Fruit fly (Drosophila melanogaster): ENCODE data around the gene mthl15.
A peak's percentile ranks its signal among the peaks of the same experiment; 100 is the strongest.

Gene mthl15

dm6 chr2L:10232152-10232816 is 5.8 kb downstream of the mthl15 start, which contains the start of gene eEF1delta:
TSS of gene eEF1delta (plus strand) at chr2L:10232507.
- TF ChIP-seq Clk (GFP tag; optimal IDR thresholded peaks at IDR 0.05) (no peak), CG14711 (tag; optimal IDR thresholded peaks at IDR 0.05) (no peak), CG7045 (GFP tag; optimal IDR thresholded peaks at IDR 0.05) (no peak), bab1 (GFP tag; optimal IDR thresholded peaks at IDR 0.05) (peak; percentile 18), pad (GFP tag; optimal IDR thresholded peaks at IDR 0.05) (no peak), cic (GFP tag; optimal IDR thresholded peaks at IDR 0.05) (no peak), cnc (optimal IDR thresholded peaks at IDR 0.05) (peak in 1 of 2 experiments; percentile 3), CG11617 (GFP tag; optimal IDR thresholded peaks at IDR 0.05) (peak; percentile 47), CG12768 (GFP tag; optimal IDR thresholded peaks at IDR 0.05) (no peak), Mnt (GFP tag; optimal IDR thresholded peaks at IDR 0.05) (peak; percentile 68)

DNA sequence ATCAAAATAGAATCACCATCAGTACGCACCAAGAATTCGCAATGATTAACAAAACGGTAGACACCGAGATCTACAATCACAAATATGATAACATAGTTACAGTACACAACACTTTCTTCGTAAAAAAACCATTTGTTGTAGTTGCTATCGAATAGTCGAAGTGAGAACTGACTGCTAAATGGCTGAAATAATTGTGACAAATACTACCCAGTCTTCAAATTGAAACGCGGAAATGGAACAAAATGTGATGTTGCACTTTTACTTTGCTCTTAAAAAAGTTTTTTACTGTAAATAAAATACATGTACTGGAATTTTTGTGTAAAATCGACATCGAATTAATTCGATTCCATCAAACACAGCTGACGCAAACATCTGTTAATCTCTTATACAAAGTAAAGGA is 6.6 kb downstream of the mthl15 start, which contains the start of gene ova:
Gene ova (minus strand): TSS at position 183 of the 400 bp plus-strand sequence.
- TF ChIP-seq toe (GFP tag; optimal IDR thresholded peaks at IDR 0.05), result no peak

dm6 chr2L:10231092-10231494 is 7.0 kb downstream of the mthl15 start:
- no peak for TF ChIP-seq Mnt (GFP tag; optimal IDR thresholded peaks at IDR 0.05)
- TF ChIP-seq CG11617 (GFP tag; optimal IDR thresholded peaks at IDR 0.05), result peak; percentile 2
- peak; percentile 71 for TF ChIP-seq bab1 (GFP tag; optimal IDR thresholded peaks at IDR 0.05)
- no peak for TF ChIP-seq CG14711 (tag; optimal IDR thresholded peaks at IDR 0.05)
- TF ChIP-seq cnc (optimal IDR thresholded peaks at IDR 0.05), result no peak
- TF ChIP-seq toe (GFP tag; optimal IDR thresholded peaks at IDR 0.05), result no peak
- TF ChIP-seq Crg-1 (GFP tag; optimal IDR thresholded peaks at IDR 0.05), result no peak

DNA sequence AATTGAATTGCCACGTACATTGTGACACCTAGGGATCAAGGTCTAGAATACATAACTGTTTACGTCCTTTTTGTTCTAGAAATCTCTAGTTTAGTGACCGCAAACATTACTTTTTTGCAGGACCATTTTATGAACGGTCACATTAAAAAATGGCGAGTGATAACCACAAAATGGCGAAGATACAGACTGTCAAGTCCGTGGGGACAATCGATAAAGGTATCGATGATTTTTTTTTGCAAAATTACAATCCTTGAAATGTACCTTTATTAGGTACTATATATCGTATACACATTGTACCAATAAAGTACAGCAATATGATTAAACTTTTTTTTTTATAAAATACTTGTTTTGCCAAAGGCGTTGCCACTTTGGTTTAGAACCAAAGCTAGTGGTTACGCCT is 7.7 kb downstream of the mthl15 start:
- TF ChIP-seq Clk (GFP tag; optimal IDR thresholded peaks at IDR 0.05) (no peak), kay (GFP tag; ENCODE audit: borderline replicate concordance) (peak; percentile 84)

- TF ChIP-seq Mnt (GFP tag; optimal IDR thresholded peaks at IDR 0.05) (peak; percentile 40), Hr96 (GFP tag; optimal IDR thresholded peaks at IDR 0.05) (no peak), CG5204 (GFP tag; optimal IDR thresholded peaks at IDR 0.05) (no peak), CG1620 (GFP tag; optimal IDR thresholded peaks at IDR 0.05) (peak; percentile 26), CG11617 (GFP tag; optimal IDR thresholded peaks at IDR 0.05) (peak; percentile 17), kay (GFP tag; ENCODE audit: borderline replicate concordance) (no peak), tj (GFP tag; optimal IDR thresholded peaks at IDR 0.05) (peak; percentile 19), pad (GFP tag; optimal IDR thresholded peaks at IDR 0.05) (peak; percentile 14), Clk (GFP tag; optimal IDR thresholded peaks at IDR 0.05) (no peak), Crg-1 (GFP tag; optimal IDR thresholded peaks at IDR 0.05) (peak; percentile 33), CG14711 (tag; optimal IDR thresholded peaks at IDR 0.05) (peak; percentile 14), CG7101 (tag; optimal IDR thresholded peaks at IDR 0.05) (peak; percentile 29), bab1 (GFP tag; optimal IDR thresholded peaks at IDR 0.05) (peak; percentile 48), CG12768 (GFP tag; optimal IDR thresholded peaks at IDR 0.05) (peak; percentile 2), CG33017 (tag; optimal IDR thresholded peaks at IDR 0.05) (no peak)
Observed at dm6 chr2L:10226724-10227407, 11.3 kb downstream of the mthl15 start, which contains the start of gene CG5708. TSS of gene CG5708 (minus strand) at chr2L:10226808.

- peak; percentile 80 for TF ChIP-seq kay (GFP tag; ENCODE audit: borderline replicate concordance)
- TF ChIP-seq pad (GFP tag; optimal IDR thresholded peaks at IDR 0.05), result no peak
Observed at dm6 chr2L:10226213-10226723, 11.8 kb downstream of the mthl15 start.

DNA sequence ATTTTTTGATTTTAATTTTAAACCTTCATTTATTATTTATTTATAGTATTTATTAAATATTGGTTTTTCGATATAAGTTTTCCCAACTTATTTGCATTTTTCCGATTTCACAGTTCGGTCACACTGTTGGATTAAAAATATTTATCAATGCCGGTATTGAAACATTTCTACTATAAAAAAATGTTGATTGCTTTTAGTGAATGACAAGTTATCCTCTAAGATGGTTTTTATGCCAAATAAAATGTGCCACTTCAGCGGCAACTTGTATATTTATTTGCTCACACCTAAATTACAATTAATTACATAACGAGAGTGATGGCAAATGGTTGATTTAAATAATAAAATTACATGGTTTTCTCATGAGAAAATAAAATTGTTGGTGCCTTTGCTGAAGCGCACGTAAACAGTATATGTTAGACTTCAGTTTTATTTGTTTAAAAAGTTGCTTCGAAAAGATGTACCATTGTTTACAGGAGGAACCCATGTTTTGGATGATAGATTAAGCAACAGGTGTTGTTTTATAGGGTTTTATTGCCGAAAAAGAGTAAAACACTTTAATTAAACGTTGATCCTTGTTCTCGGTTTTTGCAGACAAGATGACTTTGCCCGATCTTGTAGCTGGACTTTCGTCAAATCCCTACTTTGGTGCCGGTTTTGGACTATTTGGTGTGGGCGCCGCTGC is 15.4 kb downstream of the mthl15 start, which contains the start of gene Bcs1:
Gene Bcs1 (plus strand): TSS at position 108 of the 682 bp plus-strand sequence.
- TF ChIP-seq CG7045 (GFP tag; optimal IDR thresholded peaks at IDR 0.05) (no peak), tj (GFP tag; optimal IDR thresholded peaks at IDR 0.05) (no peak), Clk (GFP tag; optimal IDR thresholded peaks at IDR 0.05) (no peak), CG14711 (tag; optimal IDR thresholded peaks at IDR 0.05) (no peak), CG12768 (GFP tag; optimal IDR thresholded peaks at IDR 0.05) (no peak), toe (GFP tag; optimal IDR thresholded peaks at IDR 0.05) (no peak), kay (GFP tag; ENCODE audit: borderline replicate concordance) (peak; percentile 92), CG5204 (GFP tag; optimal IDR thresholded peaks at IDR 0.05) (no peak)
